Worm (Caenorhabditis elegans) whole organism, midembryonic: Measurements from ENCODE around the gene F08B4.8.

ENCODE experiments used
- T22C8.4 ChIP-seq: fragments of 200-800 bp; sonication (Bioruptor generic); IDR thresholded peaks from 2 replicates; pipeline ENCODE4 v1.3.6; 2022; ENCODE audit warnings: missing genetic modification characterization, missing compliant biosample characterization
- flt-1 ChIP-seq: fragments of 200-800 bp; sonication (Bioruptor generic); IDR thresholded peaks from 2 replicates; pipeline ENCODE4 v1.3.6; 2022; ENCODE audit warnings: missing genetic modification characterization, missing compliant biosample characterization
- med-1 ChIP-seq: sonication (generic microtip); optimal IDR thresholded peaks from 2 replicates; lab custom pipeline; 2017; ENCODE audit warnings: missing genetic modification characterization, mild to moderate bottlenecking, missing compliant biosample characterization, antibody characterized with exemption, missing genetic modification reagents; ENCODE audit not compliant: insufficient read depth
- ref-1 ChIP-seq: fragments of 200-800 bp; sonication (Bioruptor generic); conservative IDR thresholded peaks from 2 replicates; pipeline ENCODE4 v1.3.6; 2022; ENCODE audit warnings: missing genetic modification reagents, missing genetic modification characterization, missing compliant biosample characterization
- ztf-23 ChIP-seq: fragments of 200-800 bp; sonication (Bioruptor generic); IDR thresholded peaks from 2 replicates; pipeline ENCODE4 v1.3.6; 2022; ENCODE audit warnings: missing genetic modification reagents, missing genetic modification characterization, missing compliant biosample characterization

DNA sequence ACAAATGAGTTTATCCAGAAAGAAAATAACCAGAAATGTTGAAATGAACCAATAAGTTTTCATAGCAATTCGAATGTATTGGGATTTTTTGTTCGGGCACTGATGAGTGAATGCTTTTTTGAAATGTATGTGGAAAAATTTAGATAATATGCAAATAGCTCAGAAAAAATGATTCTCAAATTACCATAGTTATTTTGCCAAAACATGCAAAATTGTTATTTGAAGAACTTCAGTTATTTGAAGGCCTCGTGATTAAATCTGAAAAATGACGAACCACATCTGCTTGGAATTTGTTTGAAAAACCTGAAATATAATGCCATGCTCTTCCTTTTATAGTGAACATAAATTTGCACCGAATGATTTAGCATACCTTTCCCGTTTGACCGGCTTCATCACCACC is 19.3 kb upstream of the F08B4.8 start, which contains the start of gene C49C8.6:
- TF ChIP-seq med-1 (GFP tag; lab: Kevin White, UChicago), result no peak
- no peak for TF ChIP-seq T22C8.4 (GFP tag; lab: Robert Waterston, UW)
- no peak for TF ChIP-seq ztf-23 (GFP tag; lab: Robert Waterston, UW)
- TF ChIP-seq flt-1 (GFP tag; lab: Robert Waterston, UW), result no peak
- TF ChIP-seq ref-1 (GFP tag; lab: Robert Waterston, UW), result no peak
